Worm (Caenorhabditis elegans): ENCODE data around the gene C42D4.18.

- no peak for TF ChIP-seq lin-39 (tag; optimal IDR thresholded peaks at IDR 0.05)
- no peak for TF ChIP-seq dpl-1 (GFP tag; optimal IDR thresholded peaks at IDR 0.05)
- no peak for TF ChIP-seq elt-3 (tag; optimal IDR thresholded peaks at IDR 0.05)
- TF ChIP-seq ztf-4 (tag; optimal IDR thresholded peaks at IDR 0.05), result no peak
- no peak for TF ChIP-seq fkh-10 (GFP tag; optimal IDR thresholded peaks at IDR 0.05)
- no peak for TF ChIP-seq nhr-11 (tag; optimal IDR thresholded peaks at IDR 0.05)
- TF ChIP-seq egl-13 (tag; optimal IDR thresholded peaks at IDR 0.05), result no peak
- no peak for TF ChIP-seq fkh-8 (tag; optimal IDR thresholded peaks at IDR 0.05)
- TF ChIP-seq blmp-1 (tag; optimal IDR thresholded peaks at IDR 0.05), result no peak
- TF ChIP-seq egl-27 (tag; optimal IDR thresholded peaks at IDR 0.05), result no peak
- TF ChIP-seq unc-62 (GFP tag; optimal IDR thresholded peaks at IDR 0.05), result no peak
Observed at ce11 chrIV:7133983-7134382, 32.6 kb upstream of the C42D4.18 start, which contains the start of gene mutd-1.

All from whole organism, L1 larva.